Fruit fly (Drosophila melanogaster) whole organism, embryonic: Measurements from ENCODE around the gene CG15283.

Experiments used
- Awh ChIP-seq: fragments of 200-800 bp; sonication (Bioruptor generic); IDR thresholded peaks from 2 replicates; pipeline ENCODE4, ENCODE4 v1.3.6; 2022; ENCODE audit warnings: missing biosample characterization, missing genetic modification characterization
- BEAF-32 ChIP-seq: fragments of 200-800 bp; sonication (Bioruptor generic); optimal IDR thresholded peaks from 3 replicates; lab custom pipeline; 2017; ENCODE audit warnings: missing biosample characterization, missing genetic modification characterization, mild to moderate bottlenecking, moderate library complexity, missing genetic modification reagents
- BtbVII ChIP-seq: fragments of 200-800 bp; sonication (Bioruptor generic); optimal IDR thresholded peaks from 3 replicates; lab custom pipeline; 2017; ENCODE audit warnings: missing biosample characterization, mild to moderate bottlenecking, missing genetic modification characterization
- CG10431 ChIP-seq: fragments of 200-800 bp; sonication (Bioruptor generic); optimal IDR thresholded peaks from 3 replicates; lab custom pipeline; 2018; ENCODE audit warnings: missing biosample characterization, mild to moderate bottlenecking, missing genetic modification characterization
- CG11398 ChIP-seq: fragments of 200-800 bp; sonication (Bioruptor generic); optimal IDR thresholded peaks from 2 replicates; lab custom pipeline; 2016; ENCODE audit warnings: missing biosample characterization, missing genetic modification characterization
- CG13894 ChIP-seq: fragments of 200-800 bp; sonication (Bioruptor generic); optimal IDR thresholded peaks from 3 replicates; lab custom pipeline; 2018; ENCODE audit warnings: missing biosample characterization, mild to moderate bottlenecking, missing genetic modification characterization, moderate library complexity
- CG14441 ChIP-seq: fragments of 200-800 bp; sonication (Bioruptor generic); IDR thresholded peaks from 2 replicates; pipeline ENCODE4 v1.3.6; 2022; ENCODE audit warnings: missing biosample characterization, missing genetic modification characterization
- CG17328 ChIP-seq: fragments of 200-800 bp; sonication (Bioruptor generic); IDR thresholded peaks from 2 replicates; pipeline ENCODE4 v1.3.6; 2022; ENCODE audit warnings: missing biosample characterization, missing genetic modification characterization
- CG18476 ChIP-seq: fragments of 200-800 bp; sonication (Bioruptor generic); optimal IDR thresholded peaks from 2 replicates; lab custom pipeline; 2016; ENCODE audit warnings: missing biosample characterization, mild to moderate bottlenecking, missing genetic modification characterization
- CG2199 ChIP-seq: fragments of 200-800 bp; sonication (Bioruptor generic); IDR thresholded peaks from 3 replicates; pipeline ENCODE4 v1.3.6; 2022; ENCODE audit warnings: missing biosample characterization, missing genetic modification characterization
- CG3838 ChIP-seq: fragments of 200-800 bp; sonication (Bioruptor generic); optimal IDR thresholded peaks from 3 replicates; lab custom pipeline; 2016; ENCODE audit warnings: missing biosample characterization, missing genetic modification characterization
- CG4360 ChIP-seq: fragments of 200-800 bp; sonication (Bioruptor generic); IDR thresholded peaks from 2 replicates; pipeline ENCODE4 v1.3.6; 2022; ENCODE audit warnings: missing biosample characterization, missing genetic modification characterization
- CG5953 ChIP-seq: fragments of 200-800 bp; sonication (Bioruptor generic); IDR thresholded peaks from 2 replicates; pipeline ENCODE4 v1.3.6; 2022; ENCODE audit warnings: missing biosample characterization, missing genetic modification characterization
- CG6654 ChIP-seq: fragments of 200-800 bp; sonication (Bioruptor generic); optimal IDR thresholded peaks from 2 replicates; lab custom pipeline; 2017; ENCODE audit warnings: missing biosample characterization, mild to moderate bottlenecking, missing genetic modification characterization
- CG7556 ChIP-seq: fragments of 200-800 bp; sonication (Bioruptor generic); optimal IDR thresholded peaks from 2 replicates; lab custom pipeline; 2017; ENCODE audit warnings: missing biosample characterization, mild to moderate bottlenecking, missing genetic modification characterization
- CG7928 ChIP-seq: fragments of 200-800 bp; sonication (Bioruptor generic); optimal IDR thresholded peaks from 2 replicates; lab custom pipeline; 2017; ENCODE audit warnings: missing biosample characterization, mild to moderate bottlenecking, missing genetic modification characterization
- CrebB ChIP-seq: fragments of 200-800 bp; sonication (Bioruptor generic); optimal IDR thresholded peaks from 3 replicates; lab custom pipeline; 2018; ENCODE audit warnings: missing biosample characterization, mild to moderate bottlenecking, missing genetic modification characterization
- Dfd ChIP-seq, 2 experiments: fragments of >200 bp; optimal IDR thresholded peaks; 2 replicates each; lab custom pipeline; 2017; ENCODE audit warnings: missing biosample characterization in 2 of 2, missing genetic modification characterization in 2 of 2
- Fer2 ChIP-seq: fragments of 200-800 bp; sonication (Bioruptor generic); optimal IDR thresholded peaks from 2 replicates; lab custom pipeline; 2018; ENCODE audit warnings: missing biosample characterization, mild to moderate bottlenecking, missing genetic modification characterization, moderate library complexity
- Jarid2 ChIP-seq: fragments of 200-800 bp; sonication (Bioruptor generic); optimal IDR thresholded peaks from 3 replicates; lab custom pipeline; 2017; ENCODE audit warnings: mild to moderate bottlenecking, missing biosample characterization, missing genetic modification reagents, missing genetic modification characterization
- MESR4 ChIP-seq: fragments of 200-800 bp; sonication (Bioruptor generic); optimal IDR thresholded peaks from 2 replicates; lab custom pipeline; 2018; ENCODE audit warnings: missing biosample characterization, mild to moderate bottlenecking, missing genetic modification characterization, moderate library complexity
- Max ChIP-seq: fragments of 200-800 bp; sonication (Bioruptor generic); optimal IDR thresholded peaks from 2 replicates; lab custom pipeline; 2016; ENCODE audit warnings: missing biosample characterization, mild to moderate bottlenecking, missing genetic modification characterization
- Scr ChIP-seq: fragments of 200-800 bp; sonication (Bioruptor generic); IDR thresholded peaks from 2 replicates; pipeline ENCODE4 v1.3.6; 2022; ENCODE audit warnings: missing biosample characterization, missing genetic modification characterization; ENCODE audit not compliant: partially characterized antibody
- Sox100B ChIP-seq: fragments of 200-800 bp; sonication (Bioruptor generic); optimal IDR thresholded peaks from 3 replicates; lab custom pipeline; 2018; ENCODE audit warnings: missing biosample characterization, mild to moderate bottlenecking, missing genetic modification characterization
- TFAM ChIP-seq: fragments of 200-800 bp; sonication (Bioruptor generic); optimal IDR thresholded peaks from 2 replicates; lab custom pipeline; 2017; ENCODE audit warnings: missing biosample characterization, missing genetic modification characterization, inconsistent platforms
- ase ChIP-seq: fragments of 200-800 bp; sonication (Bioruptor generic); IDR thresholded peaks from 3 replicates; pipeline ENCODE4 v1.3.6; 2022; ENCODE audit warnings: missing biosample characterization, missing genetic modification characterization
- cg ChIP-seq: fragments of 200-800 bp; sonication (Bioruptor generic); optimal IDR thresholded peaks from 3 replicates; lab custom pipeline; 2019; ENCODE audit warnings: missing biosample characterization, mild to moderate bottlenecking, missing genetic modification characterization, moderate library complexity
- chif ChIP-seq, 2 experiments: fragments of 200-800 bp; sonication (Bioruptor generic); optimal IDR thresholded peaks; 3 replicates each; lab custom pipeline; 2016; ENCODE audit warnings: missing biosample characterization in 2 of 2, missing genetic modification characterization in 2 of 2
- crol ChIP-seq: fragments of 200-800 bp; sonication (Bioruptor generic); IDR thresholded peaks from 2 replicates; pipeline ENCODE4 v1.3.6; 2022; ENCODE audit warnings: missing biosample characterization, missing genetic modification characterization
- dan ChIP-seq: fragments of 200-800 bp; sonication (Bioruptor generic); IDR thresholded peaks from 2 replicates; pipeline ENCODE4 v1.3.6; 2022; ENCODE audit warnings: missing biosample characterization, missing genetic modification characterization
- dimm ChIP-seq: fragments of 200-800 bp; sonication (Bioruptor generic); IDR thresholded peaks from 2 replicates; pipeline ENCODE4 v1.3.6; 2022; ENCODE audit warnings: missing biosample characterization, missing genetic modification characterization
- en ChIP-seq: fragments of 200-800 bp; sonication (Bioruptor generic); optimal IDR thresholded peaks from 2 replicates; lab custom pipeline; 2016; ENCODE audit warnings: missing biosample characterization, missing genetic modification characterization
- gsb-n ChIP-seq: fragments of 200-800 bp; sonication (Bioruptor generic); optimal IDR thresholded peaks from 3 replicates; lab custom pipeline; 2018; ENCODE audit warnings: missing biosample characterization, mild to moderate bottlenecking, missing genetic modification characterization
- kah ChIP-seq: fragments of 200-800 bp; sonication (Bioruptor generic); optimal IDR thresholded peaks from 2 replicates; lab custom pipeline; 2018; ENCODE audit warnings: missing biosample characterization, mild to moderate bottlenecking, missing genetic modification characterization
- kni ChIP-seq: fragments of 200-800 bp; sonication (Bioruptor generic); optimal IDR thresholded peaks from 3 replicates; lab custom pipeline; 2017; ENCODE audit warnings: mild to moderate bottlenecking, missing biosample characterization, missing genetic modification reagents, missing genetic modification characterization
- lab ChIP-seq: fragments of 200-800 bp; sonication (Bioruptor generic); optimal IDR thresholded peaks from 3 replicates; lab custom pipeline; 2017; ENCODE audit warnings: missing biosample characterization, missing genetic modification characterization, mild to moderate bottlenecking, moderate library complexity, missing genetic modification reagents
- lmd ChIP-seq: fragments of 200-800 bp; sonication (Bioruptor generic); IDR thresholded peaks from 2 replicates; pipeline ENCODE4 v1.3.6; 2022; ENCODE audit warnings: missing biosample characterization, missing genetic modification characterization
- lov ChIP-seq, 2 experiments: fragments of 200-800 bp in 1 of 2; fragments of >200 bp in 1 of 2; sonication (Bioruptor generic) in 1 of 2; IDR thresholded peaks in 1 of 2; optimal IDR thresholded peaks in 1 of 2; 2 replicates in 1 of 2; 3 replicates in 1 of 2; pipeline versions ENCODE4 v1.3.6 to Lab custom; 2017 to 2022; ENCODE audit warnings: missing biosample characterization in 1 of 2, missing genetic modification characterization in 1 of 2
- maf-S ChIP-seq: fragments of 200-800 bp; sonication (Bioruptor generic); optimal IDR thresholded peaks from 2 replicates; lab custom pipeline; 2016; ENCODE audit warnings: missing biosample characterization, missing genetic modification characterization
- odd ChIP-seq: fragments of 200-800 bp; sonication (Bioruptor generic); optimal IDR thresholded peaks from 2 replicates; lab custom pipeline; 2017; ENCODE audit warnings: missing biosample characterization, mild to moderate bottlenecking, missing genetic modification characterization
- onecut ChIP-seq: fragments of 200-800 bp; sonication (Bioruptor generic); IDR thresholded peaks from 2 replicates; pipeline ENCODE4 v1.3.6; 2022; ENCODE audit warnings: missing biosample characterization, missing genetic modification characterization
- pho ChIP-seq: fragments of 200-800 bp; sonication (Bioruptor generic); optimal IDR thresholded peaks from 2 replicates; lab custom pipeline; 2016; ENCODE audit warnings: missing biosample characterization, missing genetic modification characterization
- sens-2 ChIP-seq: fragments of 200-800 bp; sonication (Bioruptor generic); IDR thresholded peaks from 2 replicates; pipeline ENCODE4 v1.3.6; 2022; ENCODE audit warnings: missing biosample characterization, missing genetic modification characterization
- sisA ChIP-seq: fragments of 200-800 bp; sonication (Bioruptor generic); IDR thresholded peaks from 2 replicates; pipeline ENCODE4 v1.3.6; 2022; ENCODE audit warnings: missing biosample characterization, missing genetic modification characterization
- slp2 ChIP-seq: fragments of 200-800 bp; sonication (Bioruptor generic); optimal IDR thresholded peaks from 2 replicates; lab custom pipeline; 2016; ENCODE audit warnings: missing biosample characterization, missing genetic modification characterization
- sna ChIP-seq: fragments of 200-800 bp; sonication (Bioruptor generic); IDR thresholded peaks from 2 replicates; pipeline ENCODE4 v1.3.6; 2022; ENCODE audit warnings: missing biosample characterization, missing genetic modification characterization; ENCODE audit not compliant: partially characterized antibody
- stc ChIP-seq: fragments of 200-800 bp; sonication (Bioruptor generic); IDR thresholded peaks from 2 replicates; pipeline ENCODE4 v1.3.6; 2022; ENCODE audit warnings: missing biosample characterization, missing genetic modification characterization
- trh ChIP-seq: fragments of 200-800 bp; sonication (Bioruptor generic); optimal IDR thresholded peaks from 2 replicates; lab custom pipeline; 2016; ENCODE audit warnings: missing biosample characterization, missing genetic modification characterization
- wdn ChIP-seq: fragments of 200-800 bp; sonication (Bioruptor generic); IDR thresholded peaks from 2 replicates; pipeline ENCODE4 v1.3.6; 2022; ENCODE audit warnings: missing biosample characterization, missing genetic modification characterization
- z ChIP-seq: fragments of 200-800 bp; sonication (Bioruptor generic); IDR thresholded peaks from 3 replicates; pipeline ENCODE4 v1.3.6; 2022; ENCODE audit warnings: missing biosample characterization, missing genetic modification characterization
- zf30C ChIP-seq: fragments of 200-800 bp; sonication (Bioruptor generic); optimal IDR thresholded peaks from 3 replicates; lab custom pipeline; 2018; ENCODE audit warnings: missing biosample characterization, mild to moderate bottlenecking, missing genetic modification characterization

CG15283 gene

dm6 chr2L:14483395-14483794, 32.7 kb upstream of the CG15283 start (continued):
- TF ChIP-seq odd (GFP tag; lab: Kevin White, UChicago): no peak
- TF ChIP-seq zf30C (GFP tag; lab: Kevin White, UChicago): peak; percentile 91
- TF ChIP-seq CG11398 (GFP tag; lab: Kevin White, UChicago): no peak
- no peak for TF ChIP-seq stc
- peak; percentile 31 for TF ChIP-seq cg (GFP tag; lab: Kevin White, UChicago)
- no peak for TF ChIP-seq Scr (GFP tag; lab: Robert Waterston, UW)
- no peak for TF ChIP-seq CG4360 (GFP tag; lab: Robert Waterston, UW)
- no peak for TF ChIP-seq Fer2 (tag; lab: Kevin White, UChicago)
- no peak for TF ChIP-seq lab (GFP tag; lab: Kevin White, UChicago)
- no peak for TF ChIP-seq trh
- no peak for TF ChIP-seq Max
- no peak for TF ChIP-seq sens-2 (GFP tag; lab: Robert Waterston, UW)
- TF ChIP-seq lmd (GFP tag; lab: Robert Waterston, UW): no peak
- TF ChIP-seq CG10431 (GFP tag; lab: Kevin White, UChicago): no peak
- no peak for TF ChIP-seq CG5953 (GFP tag; lab: Robert Waterston, UW)
- TF ChIP-seq Sox100B (GFP tag; lab: Kevin White, UChicago): no peak
- TF ChIP-seq CG13894 (tag; lab: Kevin White, UChicago): peak; percentile 28
- TF ChIP-seq chif (GFP tag; optimal IDR thresholded peaks at IDR 0.05; lab: Kevin White, UChicago): no peak
- TF ChIP-seq crol (GFP tag; lab: Robert Waterston, UW): no peak; the same call in 1 of the 2 replicates
- peak; percentile 1 for TF ChIP-seq Jarid2 (GFP tag; lab: Kevin White, UChicago)
- no peak for TF ChIP-seq CG7556 (GFP tag; lab: Kevin White, UChicago)
- no peak for TF ChIP-seq lov (optimal IDR thresholded peaks at IDR 0.05; lab: Kevin White, UChicago)
- 0 out of 3 replicates have a peak, but pooled peaks have one; percentile 33 for TF ChIP-seq lov (GFP tag; IDR thresholded peaks at IDR 0.05; lab: Robert Waterston, UW)
- no peak for TF ChIP-seq en (GFP tag; lab: Kevin White, UChicago)
- 0 out of 3 replicates have a peak, but pooled peaks have one; percentile 73 for TF ChIP-seq CG2199 (GFP tag; lab: Robert Waterston, UW)
- no peak for TF ChIP-seq CG18476 (GFP tag; lab: Kevin White, UChicago)
- no peak for TF ChIP-seq dan (GFP tag; lab: Robert Waterston, UW)
- TF ChIP-seq CG3838 (GFP tag; lab: Kevin White, UChicago): no peak
- TF ChIP-seq sisA: no peak
- TF ChIP-seq onecut (GFP tag; lab: Robert Waterston, UW): no peak
- TF ChIP-seq wdn (GFP tag; lab: Robert Waterston, UW): no peak
- TF ChIP-seq MESR4 (GFP tag; lab: Kevin White, UChicago): no peak
- no peak for TF ChIP-seq CG7928 (GFP tag; lab: Kevin White, UChicago)
- no peak for TF ChIP-seq TFAM
- TF ChIP-seq kni (GFP tag; lab: Kevin White, UChicago): peak; percentile 72
- no peak for TF ChIP-seq slp2 (GFP tag; lab: Kevin White, UChicago)
- no peak for TF ChIP-seq CG6654 (GFP tag; lab: Kevin White, UChicago)
- no peak for TF ChIP-seq Awh
- TF ChIP-seq CG17328 (GFP tag; lab: Robert Waterston, UW): no peak; the same call in 1 of the 2 replicates
- no peak for TF ChIP-seq BEAF-32 (GFP tag; lab: Kevin White, UChicago)
- no peak for TF ChIP-seq pho (GFP tag; lab: Kevin White, UChicago)
- 0 out of 2 replicates have a peak, but pooled peaks have one; percentile 15 for TF ChIP-seq CG14441 (GFP tag; lab: Robert Waterston, UW)
- no peak for TF ChIP-seq dimm (GFP tag; lab: Robert Waterston, UW)
- TF ChIP-seq kah (GFP tag; lab: Kevin White, UChicago): no peak
- TF ChIP-seq CrebB (tag; lab: Kevin White, UChicago): no peak
- TF ChIP-seq BtbVII (GFP tag; lab: Kevin White, UChicago): no peak
- TF ChIP-seq Dfd (GFP tag; optimal IDR thresholded peaks at IDR 0.05; lab: Kevin White, UChicago): no peak
- no peak for TF ChIP-seq maf-S (GFP tag; lab: Kevin White, UChicago)
- TF ChIP-seq sna (GFP tag; lab: Robert Waterston, UW): no peak
- peak; percentile 63; the same call in 1 of the 3 replicates for TF ChIP-seq z (GFP tag; lab: Robert Waterston, UW)
- peak; percentile 70 for TF ChIP-seq gsb-n (tag; lab: Kevin White, UChicago)
- no peak for TF ChIP-seq ase
